Worm (Caenorhabditis elegans): ENCODE data around the gene spr-3.

The spr-3 gene

ce11 chrX:4530426-4531044 lies 16.6 kb downstream of the spr-3 start:
- TF ChIP-seq mdl-1 (tag; optimal IDR thresholded peaks at IDR 0.05) (no peak), fos-1 (tag; optimal IDR thresholded peaks at IDR 0.05) (peak; percentile 26), lsy-2 (tag; optimal IDR thresholded peaks at IDR 0.05) (peak in 1 of 2 experiments; percentile 11), sma-9 (GFP tag; optimal IDR thresholded peaks at IDR 0.05) (peak; percentile 31), sma-9 (tag; optimal IDR thresholded peaks at IDR 0.05) (no peak), crh-2 (tag; optimal IDR thresholded peaks at IDR 0.05) (peak; percentile 31)

ce11 chrX:4532160-4532741 lies 18.4 kb downstream of the spr-3 start, which contains the start of gene nhr-35:
nhr-35 (plus strand) TSS chrX:4532691.
- TF ChIP-seq egl-27 (tag; optimal IDR thresholded peaks at IDR 0.05) (no peak), nhr-6 (tag; optimal IDR thresholded peaks at IDR 0.05) (peak; percentile 39), alr-1 (tag; optimal IDR thresholded peaks at IDR 0.05) (no peak), unc-55 (GFP tag; optimal IDR thresholded peaks at IDR 0.05) (no peak), Y55F3AM.14 (GFP tag; optimal IDR thresholded peaks at IDR 0.05) (peak; percentile 34), nhr-10 (tag; optimal IDR thresholded peaks at IDR 0.05) (peak; percentile 18), crh-2 (tag; optimal IDR thresholded peaks at IDR 0.05) (peak; percentile 57), fos-1 (tag; optimal IDR thresholded peaks at IDR 0.05) (peak; percentile 66), mdl-1 (tag; optimal IDR thresholded peaks at IDR 0.05) (peak; percentile 50 to 57), nhr-12 (tag; optimal IDR thresholded peaks at IDR 0.05) (no peak), sma-9 (GFP tag; optimal IDR thresholded peaks at IDR 0.05) (peak; percentile 95), sma-9 (tag; optimal IDR thresholded peaks at IDR 0.05) (no peak), sem-4 (tag; optimal IDR thresholded peaks at IDR 0.05) (no peak), unc-39 (tag; optimal IDR thresholded peaks at IDR 0.05) (no peak), nhr-21 (tag; optimal IDR thresholded peaks at IDR 0.05) (peak; percentile 88), ama-1 (optimal IDR thresholded peaks at IDR 0.05) (peak; percentile 3), F13H6.1 (tag; optimal IDR thresholded peaks at IDR 0.05) (peak; percentile 82), ceh-82 (tag; optimal IDR thresholded peaks at IDR 0.05) (no peak), ztf-4 (tag; optimal IDR thresholded peaks at IDR 0.05) (peak; percentile 23), nhr-23 (tag; optimal IDR thresholded peaks at IDR 0.05) (no peak), C34F6.9 (tag; optimal IDR thresholded peaks at IDR 0.05) (peak; percentile 62), nhr-25 (tag; optimal IDR thresholded peaks at IDR 0.05) (peak; percentile 87), blmp-1 (tag; optimal IDR thresholded peaks at IDR 0.05; ENCODE audit: insufficient read depth) (peak; percentile 60), nhr-129 (tag; optimal IDR thresholded peaks at IDR 0.05) (peak; percentile 94), lsy-2 (tag; optimal IDR thresholded peaks at IDR 0.05) (peak in 1 of 2 experiments; percentile 57), zag-1 (tag; optimal IDR thresholded peaks at IDR 0.05) (no peak), sma-3 (GFP tag; optimal IDR thresholded peaks at IDR 0.05) (peak; percentile 71), gmeb-1 (tag; optimal IDR thresholded peaks at IDR 0.05) (peak; percentile 63), ZK546.5 (tag; optimal IDR thresholded peaks at IDR 0.05) (no peak)

ce11 chrX:4534112-4534511 lies 20.2 kb downstream of the spr-3 start:
- no peak for TF ChIP-seq lin-39 (tag; optimal IDR thresholded peaks at IDR 0.05)
- no peak for TF ChIP-seq zag-1 (tag; optimal IDR thresholded peaks at IDR 0.05)
- TF ChIP-seq nhr-21 (tag; optimal IDR thresholded peaks at IDR 0.05): no peak
- no peak for TF ChIP-seq ama-1 (optimal IDR thresholded peaks at IDR 0.05)
- TF ChIP-seq nhr-11 (tag; optimal IDR thresholded peaks at IDR 0.05): no peak
- no peak for TF ChIP-seq ztf-1 (GFP tag; conservative IDR thresholded peaks at IDR 0.05)
- TF ChIP-seq ceh-16 (tag; optimal IDR thresholded peaks at IDR 0.05): no peak
- no peak for TF ChIP-seq sma-3 (GFP tag; optimal IDR thresholded peaks at IDR 0.05)
- no peak for TF ChIP-seq egl-27 (tag; optimal IDR thresholded peaks at IDR 0.05)
- TF ChIP-seq unc-55 (GFP tag; optimal IDR thresholded peaks at IDR 0.05): no peak
- TF ChIP-seq sem-4 (tag; optimal IDR thresholded peaks at IDR 0.05): no peak
- no peak for TF ChIP-seq elt-1 (tag; optimal IDR thresholded peaks at IDR 0.05)
- TF ChIP-seq nhr-77 (tag; optimal IDR thresholded peaks at IDR 0.05): no peak

- TF ChIP-seq nhr-77 (tag; optimal IDR thresholded peaks at IDR 0.05) (no peak), nhr-237 (tag; optimal IDR thresholded peaks at IDR 0.05) (no peak), gmeb-1 (tag; optimal IDR thresholded peaks at IDR 0.05) (no peak), F13H6.1 (tag; optimal IDR thresholded peaks at IDR 0.05) (no peak), zag-1 (tag; optimal IDR thresholded peaks at IDR 0.05) (no peak), ztf-1 (GFP tag; conservative IDR thresholded peaks at IDR 0.05) (no peak), nhr-6 (tag; optimal IDR thresholded peaks at IDR 0.05) (no peak), lin-11 (tag; optimal IDR thresholded peaks at IDR 0.05) (no peak), dmd-4 (tag; optimal IDR thresholded peaks at IDR 0.05) (no peak), sem-4 (tag; optimal IDR thresholded peaks at IDR 0.05) (no peak)
Observed at ce11 chrX:4544543-4544942, 30.6 kb downstream of the spr-3 start, which contains the start of gene C07A12.2. C07A12.2 (plus strand) TSS chrX:4544843.
